Worm (Caenorhabditis elegans) whole organism, late embryonic: ENCODE results near the gene F12A10.6.

Source experiments
- C38D4.7 ChIP-seq: fragments of 200-800 bp; sonication (Bioruptor generic); optimal IDR thresholded peaks from 2 replicates; lab custom pipeline; 2018; ENCODE audit warnings: mild to moderate bottlenecking, missing genetic modification characterization, moderate library complexity, missing compliant biosample characterization
- F13H6.1 ChIP-seq: sonication (generic microtip); optimal IDR thresholded peaks from 2 replicates; lab custom pipeline; 2016; ENCODE audit warnings: missing genetic modification characterization, missing compliant biosample characterization
- K02D7.2 ChIP-seq: sonication (generic microtip); optimal IDR thresholded peaks from 2 replicates; lab custom pipeline; 2017; ENCODE audit warnings: mild to moderate bottlenecking, missing genetic modification characterization, missing compliant biosample characterization
- K09A11.1 ChIP-seq: sonication (generic microtip); optimal IDR thresholded peaks from 2 replicates; lab custom pipeline; 2017; ENCODE audit warnings: antibody characterized with exemption, mild to moderate bottlenecking, missing genetic modification characterization, missing compliant biosample characterization; ENCODE audit not compliant: insufficient read depth
- ahr-1 ChIP-seq: sonication (generic microtip); optimal IDR thresholded peaks from 2 replicates; lab custom pipeline; 2016; ENCODE audit warnings: missing genetic modification characterization, missing compliant biosample characterization
- ceh-14 ChIP-seq: sonication (generic microtip); optimal IDR thresholded peaks from 2 replicates; lab custom pipeline; 2016; ENCODE audit warnings: missing genotype, missing genetic modification characterization, missing compliant biosample characterization
- ceh-19 ChIP-seq: fragments of 200-800 bp; sonication (Bioruptor generic); optimal IDR thresholded peaks from 2 replicates; lab custom pipeline; 2018; ENCODE audit warnings: mild to moderate bottlenecking, missing genetic modification characterization, missing compliant biosample characterization
- ceh-24 ChIP-seq: sonication (generic microtip); optimal IDR thresholded peaks from 2 replicates; lab custom pipeline; 2016; ENCODE audit warnings: mild to moderate bottlenecking, missing genetic modification characterization, missing compliant biosample characterization
- ceh-30 ChIP-seq: fragments of 150-350 bp; optimal IDR thresholded peaks from 2 replicates; lab custom pipeline; 2014; ENCODE audit warnings: missing biosample characterization, missing genetic modification characterization
- ceh-31 ChIP-seq: sonication (generic microtip); optimal IDR thresholded peaks from 2 replicates; lab custom pipeline; 2016; ENCODE audit warnings: missing genetic modification characterization, missing compliant biosample characterization
- ceh-45 ChIP-seq: fragments of 200-800 bp; sonication (Bioruptor generic); IDR thresholded peaks from 2 replicates; pipeline ENCODE4 v1.3.6; 2022; ENCODE audit warnings: missing genetic modification reagents, missing genetic modification characterization, missing compliant biosample characterization
- ceh-48 ChIP-seq: sonication (generic microtip); optimal IDR thresholded peaks from 2 replicates; lab custom pipeline; 2016; ENCODE audit warnings: missing genetic modification characterization, inconsistent platforms, missing compliant biosample characterization
- ceh-6 ChIP-seq: fragments of 200-800 bp; sonication (Bioruptor generic); optimal IDR thresholded peaks from 2 replicates; lab custom pipeline; 2018; ENCODE audit warnings: mild to moderate bottlenecking, missing genetic modification characterization, missing compliant biosample characterization
- ceh-9 ChIP-seq: sonication (generic microtip); optimal IDR thresholded peaks from 2 replicates; lab custom pipeline; 2016; ENCODE audit warnings: mild to moderate bottlenecking, missing genetic modification characterization, inconsistent platforms, missing compliant biosample characterization
- elt-2 ChIP-seq: sonication (generic microtip); optimal IDR thresholded peaks from 2 replicates; lab custom pipeline; 2016; ENCODE audit warnings: missing genetic modification reagents, missing genetic modification characterization, missing compliant biosample characterization
- ets-4 ChIP-seq: sonication (generic microtip); optimal IDR thresholded peaks from 2 replicates; lab custom pipeline; 2016; ENCODE audit warnings: missing genetic modification characterization, missing compliant biosample characterization
- eyg-1 ChIP-seq: sonication (generic microtip); optimal IDR thresholded peaks from 2 replicates; lab custom pipeline; 2016; ENCODE audit warnings: missing genotype, missing genetic modification characterization, missing compliant biosample characterization
- fax-1 ChIP-seq: sonication (generic microtip); optimal IDR thresholded peaks from 2 replicates; lab custom pipeline; 2016; ENCODE audit warnings: missing genotype, missing genetic modification characterization, missing compliant biosample characterization
- fkh-10 ChIP-seq: fragments of 150-350 bp; optimal IDR thresholded peaks from 2 replicates; lab custom pipeline; 2014; ENCODE audit warnings: missing biosample characterization, missing genetic modification reagents, missing genetic modification characterization
- fkh-6 ChIP-seq: sonication (generic microtip); optimal IDR thresholded peaks from 2 replicates; lab custom pipeline; 2016; ENCODE audit warnings: missing genetic modification characterization, missing compliant biosample characterization
- gmeb-2 ChIP-seq: sonication (generic microtip); optimal IDR thresholded peaks from 2 replicates; lab custom pipeline; 2016; ENCODE audit warnings: missing genetic modification characterization, inconsistent platforms, missing compliant biosample characterization
- hlh-13 ChIP-seq: fragments of 200-800 bp; sonication (Bioruptor generic); optimal IDR thresholded peaks from 2 replicates; lab custom pipeline; 2018; ENCODE audit warnings: mild to moderate bottlenecking, missing genetic modification characterization, missing compliant biosample characterization
- hlh-15 ChIP-seq: sonication (generic microtip); optimal IDR thresholded peaks from 2 replicates; lab custom pipeline; 2016; ENCODE audit warnings: missing genetic modification characterization, missing compliant biosample characterization
- hlh-8 ChIP-seq: sonication (generic microtip); optimal IDR thresholded peaks from 2 replicates; lab custom pipeline; 2016; ENCODE audit warnings: missing genotype, missing genetic modification characterization, missing compliant biosample characterization
- madf-2 ChIP-seq: sonication (generic microtip); optimal IDR thresholded peaks from 2 replicates; lab custom pipeline; 2017; ENCODE audit warnings: missing genetic modification characterization, missing compliant biosample characterization
- mec-3 ChIP-seq: sonication (generic microtip); optimal IDR thresholded peaks from 2 replicates; lab custom pipeline; 2016; ENCODE audit warnings: borderline replicate concordance, missing genetic modification characterization, missing compliant biosample characterization
- nhr-11 ChIP-seq: fragments of 150-350 bp; optimal IDR thresholded peaks from 2 replicates; lab custom pipeline; 2014; ENCODE audit warnings: missing biosample characterization, missing genetic modification characterization
- npax-4 ChIP-seq: sonication (generic microtip); optimal IDR thresholded peaks from 2 replicates; lab custom pipeline; 2016; ENCODE audit warnings: missing genetic modification characterization, missing compliant biosample characterization
- pha-2 ChIP-seq: sonication (generic microtip); optimal IDR thresholded peaks from 2 replicates; lab custom pipeline; 2017; ENCODE audit warnings: mild to moderate bottlenecking, missing genetic modification characterization, missing compliant biosample characterization
- pha-4 ChIP-seq: fragments of 150-350 bp; optimal IDR thresholded peaks from 2 replicates; lab custom pipeline; 2018; ENCODE audit warnings: missing biosample characterization, missing genetic modification reagents, missing genetic modification characterization
- rnt-1 ChIP-seq: sonication (generic microtip); optimal IDR thresholded peaks from 2 replicates; lab custom pipeline; 2016; ENCODE audit warnings: missing genetic modification characterization, missing compliant biosample characterization
- sdc-2 ChIP-seq: sonication (generic microtip); optimal IDR thresholded peaks from 2 replicates; lab custom pipeline; 2016; ENCODE audit warnings: missing genotype, missing genetic modification characterization, missing compliant biosample characterization
- sox-4 ChIP-seq: sonication (generic microtip); optimal IDR thresholded peaks from 2 replicates; lab custom pipeline; 2017; ENCODE audit warnings: mild to moderate bottlenecking, missing genetic modification characterization, inconsistent platforms, missing compliant biosample characterization
- syd-9 ChIP-seq: sonication (generic microtip); optimal IDR thresholded peaks from 2 replicates; lab custom pipeline; 2016; ENCODE audit warnings: mild to moderate bottlenecking, missing genetic modification characterization, moderate library complexity, missing compliant biosample characterization
- tbx-7 ChIP-seq: sonication (generic microtip); optimal IDR thresholded peaks from 2 replicates; lab custom pipeline; 2016; ENCODE audit warnings: missing genotype, missing genetic modification characterization, missing compliant biosample characterization
- ttx-3 ChIP-seq: sonication (generic microtip); optimal IDR thresholded peaks from 2 replicates; lab custom pipeline; 2016; ENCODE audit warnings: missing genetic modification reagents, missing genetic modification characterization, missing compliant biosample characterization
- unc-3 ChIP-seq, 2 experiments: fragments of 200-800 bp in 1 of 2; sonication (Bioruptor generic) in 1 of 2; sonication (generic microtip) in 1 of 2; conservative IDR thresholded peaks in 1 of 2; optimal IDR thresholded peaks in 1 of 2; 2 replicates each; pipeline versions ENCODE4 v1.3.6 to Lab custom; 2016 to 2022; ENCODE audit warnings: missing compliant biosample characterization in 2 of 2, missing genetic modification characterization in 2 of 2, missing genetic modification reagents in 1 of 2
- unc-42 ChIP-seq: sonication (generic microtip); optimal IDR thresholded peaks from 2 replicates; lab custom pipeline; 2016; ENCODE audit warnings: missing genotype, missing genetic modification characterization, missing compliant biosample characterization
- unc-55 ChIP-seq: sonication (generic microtip); optimal IDR thresholded peaks from 2 replicates; lab custom pipeline; 2017; ENCODE audit warnings: missing biosample characterization, missing genetic modification reagents, missing genetic modification characterization
- zip-5 ChIP-seq: sonication (generic microtip); optimal IDR thresholded peaks from 2 replicates; lab custom pipeline; 2016; ENCODE audit warnings: missing genetic modification characterization, missing compliant biosample characterization

Gene F12A10.6

ce11 chrII:5511417-5512353 is 17.4 kb upstream of the F12A10.6 start (continued):
- TF ChIP-seq sdc-2 (tag; lab: Kevin White, UChicago) (no peak), ceh-48 (no peak), ceh-19 (GFP tag; lab: Kevin White, UChicago) (no peak), ceh-30 (tag; lab: Kevin White, UChicago) (no peak), mec-3 (tag; lab: Kevin White, UChicago) (no peak), F13H6.1 (tag; lab: Kevin White, UChicago) (no peak), ahr-1 (tag; lab: Kevin White, UChicago) (no peak), K09A11.1 (tag; lab: Kevin White, UChicago) (no peak), ceh-6 (no peak), npax-4 (tag; lab: Kevin White, UChicago) (no peak), ceh-31 (tag; lab: Kevin White, UChicago) (peak; percentile 65), nhr-11 (tag; lab: Kevin White, UChicago) (no peak), ceh-45 (GFP tag; lab: Robert Waterston, UW) (no peak), pha-2 (no peak), unc-55 (GFP tag; lab: Kevin White, UChicago) (no peak), ceh-24 (tag; lab: Kevin White, UChicago) (no peak), ceh-14 (tag; lab: Kevin White, UChicago) (peak; percentile 53), tbx-7 (peak; percentile 35), fkh-6 (tag; lab: Kevin White, UChicago) (no peak), gmeb-2 (tag; lab: Kevin White, UChicago) (no peak), madf-2 (tag; lab: Kevin White, UChicago) (no peak), hlh-13 (GFP tag; lab: Kevin White, UChicago) (no peak), fax-1 (no peak), ttx-3 (tag; lab: Kevin White, UChicago) (no peak), zip-5 (tag; lab: Kevin White, UChicago) (no peak), K02D7.2 (no peak), ets-4 (tag; lab: Kevin White, UChicago) (peak; percentile 44), C38D4.7 (no peak), eyg-1 (tag; lab: Kevin White, UChicago) (no peak), ceh-9 (tag; lab: Kevin White, UChicago) (no peak), fkh-10 (GFP tag; lab: Kevin White, UChicago) (no peak), sox-4 (tag; lab: Kevin White, UChicago) (no peak), rnt-1 (tag; lab: Kevin White, UChicago) (no peak), hlh-8 (tag; lab: Kevin White, UChicago) (no peak), pha-4 (tag; lab: Kevin White, UChicago) (no peak), unc-3 (GFP tag; conservative IDR thresholded peaks at IDR 0.05; lab: Robert Waterston, UW) (no peak), unc-3 (tag; optimal IDR thresholded peaks at IDR 0.05; lab: Kevin White, UChicago) (no peak), syd-9 (tag; lab: Kevin White, UChicago) (no peak), unc-42 (tag; lab: Kevin White, UChicago) (peak; percentile 60)

ce11 chrII:5505820-5506287 is 11.5 kb upstream of the F12A10.6 start, which contains the start of gene npp-24:
Gene npp-24 (plus strand): TSS chrII:5505870.
- TF ChIP-seq elt-2 = peak; percentile 6
- TF ChIP-seq hlh-15 (tag; lab: Kevin White, UChicago) = no peak
